Fruit fly (Drosophila melanogaster) S2 (cell line): ENCODE results near the gene CG34026.

Source experiments
- CG8478 ChIP-seq: fragments of >200 bp; optimal IDR thresholded peaks from 2 replicates; lab custom pipeline; 2018
- CTCF ChIP-seq, 2 experiments: fragments of >200 bp; optimal IDR thresholded peaks; 2 replicates each; lab custom pipeline; 2018

DNA sequence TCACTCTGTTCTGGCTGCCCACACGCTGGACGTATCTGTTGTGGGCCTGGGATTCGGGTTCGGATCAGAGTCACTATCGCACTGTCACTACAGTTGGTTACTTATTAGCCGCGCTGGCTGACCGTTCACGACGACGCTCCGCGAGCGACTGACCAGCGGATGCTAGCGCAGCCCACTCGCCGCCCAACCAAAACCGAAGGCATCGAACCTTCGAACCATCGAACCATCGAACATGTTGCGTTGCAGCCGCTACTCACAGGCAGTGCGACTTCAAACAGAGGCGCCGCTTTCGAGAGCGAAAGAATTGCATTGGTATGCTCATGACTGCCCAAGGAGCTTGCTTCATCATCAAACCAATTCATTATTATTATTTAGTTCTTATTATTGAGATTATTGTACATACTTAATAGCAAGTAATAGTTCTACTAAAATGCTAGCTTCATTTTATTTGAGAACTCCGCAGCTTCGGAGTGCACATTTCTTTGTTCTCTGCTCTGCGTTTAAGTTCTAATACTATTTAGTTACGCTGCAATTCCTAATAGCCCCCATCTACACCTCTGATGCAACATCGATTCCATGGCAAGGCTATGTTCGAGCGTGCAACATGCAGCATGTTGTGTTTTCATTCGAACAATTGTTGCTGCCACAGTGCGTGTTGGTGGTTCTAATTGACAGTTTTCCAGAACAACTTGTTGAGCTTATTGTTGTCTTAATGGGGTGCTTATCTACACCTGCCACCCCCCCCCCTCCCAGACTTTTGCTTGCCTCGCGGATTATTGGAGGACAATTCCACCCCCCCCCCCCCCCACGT is 33.4 kb upstream of the CG34026 start, which contains the start of gene mgl:
- TF ChIP-seq CTCF (optimal IDR thresholded peaks at IDR 0.05; lab: Kevin White, UChicago) (no peak), CG8478 (lab: Kevin White, UChicago) (no peak)
